Worm (Caenorhabditis elegans): ENCODE results near the gene W01A11.7.

W01A11.7 gene

ce11 chrV:6520385-6521080 lies 15.3 kb upstream of the W01A11.7 start, which contains the start of the genes F46E10.2 and F46E10.18:
TSS of gene F46E10.2 (plus strand) at chrV:6520435.
TSS of gene F46E10.18 (plus strand) at chrV:6521030.
- TF ChIP-seq W03F9.2 (tag; optimal IDR thresholded peaks at IDR 0.05) (no peak), dao-5 (tag; optimal IDR thresholded peaks at IDR 0.05) (no peak), him-1 (tag; optimal IDR thresholded peaks at IDR 0.05) (no peak)

ce11 chrV:6518225-6518396 lies 12.9 kb upstream of the W01A11.7 start, which contains the start of gene F46E10.3:
TSS of gene F46E10.3 (plus strand) at chrV:6518297.
- TF ChIP-seq W03F9.2 (tag; optimal IDR thresholded peaks at IDR 0.05), result no peak
- no peak for TF ChIP-seq dao-5 (tag; optimal IDR thresholded peaks at IDR 0.05)

- TF ChIP-seq dao-5 (tag; optimal IDR thresholded peaks at IDR 0.05), result no peak
- no peak for TF ChIP-seq W03F9.2 (tag; optimal IDR thresholded peaks at IDR 0.05)
- TF ChIP-seq him-1 (tag; optimal IDR thresholded peaks at IDR 0.05), result no peak
Observed at ce11 chrV:6517305-6518224, 12.4 kb upstream of the W01A11.7 start.

ce11 chrV:6516491-6517304 lies 11.5 kb upstream of the W01A11.7 start, which contains the start of gene mdh-1:
TSS of gene mdh-1 (minus strand) at chrV:6516526.
- TF ChIP-seq W03F9.2 (tag; optimal IDR thresholded peaks at IDR 0.05), result no peak
- no peak for TF ChIP-seq dao-5 (tag; optimal IDR thresholded peaks at IDR 0.05)
- no peak for TF ChIP-seq him-1 (tag; optimal IDR thresholded peaks at IDR 0.05)

- no peak for TF ChIP-seq him-1 (tag; optimal IDR thresholded peaks at IDR 0.05)
- TF ChIP-seq dao-5 (tag; optimal IDR thresholded peaks at IDR 0.05), result no peak
- TF ChIP-seq W03F9.2 (tag; optimal IDR thresholded peaks at IDR 0.05), result no peak
Observed at ce11 chrV:6515344-6515743, 10.2 kb upstream of the W01A11.7 start.

ce11 chrV:6514887-6515324 lies 9.7 kb upstream of the W01A11.7 start, which contains the start of gene dpy-11:
TSS of gene dpy-11 (minus strand) at chrV:6515240.
- peak; percentile 18 for TF ChIP-seq W03F9.2 (tag; optimal IDR thresholded peaks at IDR 0.05)
- no peak for TF ChIP-seq dao-5 (tag; optimal IDR thresholded peaks at IDR 0.05)

ce11 chrV:6513786-6514430 lies 8.7 kb upstream of the W01A11.7 start:
- no peak for TF ChIP-seq him-1 (tag; optimal IDR thresholded peaks at IDR 0.05)

ce11 chrV:6513356-6513755 lies 8.2 kb upstream of the W01A11.7 start:
- TF ChIP-seq him-1 (tag; optimal IDR thresholded peaks at IDR 0.05) (no peak), dao-5 (tag; optimal IDR thresholded peaks at IDR 0.05) (no peak), W03F9.2 (tag; optimal IDR thresholded peaks at IDR 0.05) (no peak)

- no peak for TF ChIP-seq W03F9.2 (tag; optimal IDR thresholded peaks at IDR 0.05)
- no peak for TF ChIP-seq dao-5 (tag; optimal IDR thresholded peaks at IDR 0.05)
- TF ChIP-seq him-1 (tag; optimal IDR thresholded peaks at IDR 0.05), result no peak
Observed at ce11 chrV:6511121-6511520, 5.9 kb upstream of the W01A11.7 start, which contains the start of gene ubh-1. TSS of gene ubh-1 (minus strand) at chrV:6511409.

- TF ChIP-seq dao-5 (tag; optimal IDR thresholded peaks at IDR 0.05), result no peak
- TF ChIP-seq W03F9.2 (tag; optimal IDR thresholded peaks at IDR 0.05), result no peak
- TF ChIP-seq him-1 (tag; optimal IDR thresholded peaks at IDR 0.05), result no peak
Observed at ce11 chrV:6510622-6511021, 5.4 kb upstream of the W01A11.7 start.

- TF ChIP-seq him-1 (tag; optimal IDR thresholded peaks at IDR 0.05) (no peak), dao-5 (tag; optimal IDR thresholded peaks at IDR 0.05) (no peak), W03F9.2 (tag; optimal IDR thresholded peaks at IDR 0.05) (no peak)
Observed at ce11 chrV:6509717-6510116, 4.5 kb upstream of the W01A11.7 start, which contains the start of gene ubh-2. TSS of gene ubh-2 (minus strand) at chrV:6509817.

ce11 chrV:6508703-6509102 lies 3.5 kb upstream of the W01A11.7 start, which contains the start of gene ubh-3:
TSS of gene ubh-3 (minus strand) at chrV:6508803.
- no peak for TF ChIP-seq W03F9.2 (tag; optimal IDR thresholded peaks at IDR 0.05)
- no peak for TF ChIP-seq dao-5 (tag; optimal IDR thresholded peaks at IDR 0.05)
- TF ChIP-seq him-1 (tag; optimal IDR thresholded peaks at IDR 0.05), result no peak
